Fruit fly (Drosophila melanogaster): ENCODE results near the gene ImpE2.

Gene ImpE2

DNA sequence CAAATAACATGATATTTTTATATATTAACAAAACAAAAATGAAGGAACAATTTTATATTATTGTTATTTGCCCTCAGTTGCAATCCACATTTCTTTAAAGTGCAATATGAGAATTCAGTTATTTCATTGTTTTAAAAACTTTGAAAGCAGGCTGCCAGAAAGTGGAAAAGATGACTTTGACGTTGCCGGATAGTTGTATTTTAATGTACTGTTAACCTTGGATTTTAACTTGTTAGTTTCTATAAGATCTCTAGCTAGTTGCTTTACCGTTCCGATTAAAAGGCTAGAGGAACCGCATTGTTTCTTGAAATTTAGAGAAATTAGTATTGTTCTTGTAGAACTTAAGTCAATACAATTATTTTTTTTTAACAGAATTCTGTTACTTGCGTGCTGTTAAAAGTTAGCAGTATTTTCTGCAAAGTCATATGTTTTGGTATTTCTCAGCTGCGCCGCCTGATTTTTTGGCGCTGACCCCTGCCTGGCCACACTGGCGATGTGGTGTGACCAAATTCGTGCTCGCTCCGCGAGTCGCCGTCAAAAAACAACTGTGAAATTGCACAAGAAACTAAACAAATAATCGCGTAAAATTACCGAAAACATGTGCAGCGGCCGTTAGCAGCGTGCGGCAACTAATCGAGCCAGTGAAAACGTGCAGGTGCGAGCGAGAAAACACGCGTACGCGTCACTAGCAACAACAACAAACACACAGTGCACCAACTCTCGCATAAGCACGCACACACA, 3.0 kb upstream of the ImpE2 start, which contains the start of gene Eip63E (continued):
- TF ChIP-seq CG3163 (GFP tag; optimal IDR thresholded peaks at IDR 0.05) (no peak), Dref (GFP tag; IDR thresholded peaks at IDR 0.05) (no peak), CG6654 (GFP tag; optimal IDR thresholded peaks at IDR 0.05) (no peak), Chrac-16 (GFP tag; optimal IDR thresholded peaks at IDR 0.05) (no peak), fd102C (GFP tag; optimal IDR thresholded peaks at IDR 0.05) (no peak), CG10366 (GFP tag; IDR thresholded peaks at IDR 0.05) (no peak), ewg (GFP tag; optimal IDR thresholded peaks at IDR 0.05) (no peak), CG3838 (GFP tag; optimal IDR thresholded peaks at IDR 0.05) (no peak), sug (tag; optimal IDR thresholded peaks at IDR 0.05) (peak; percentile 24), sens-2 (GFP tag; IDR thresholded peaks at IDR 0.05) (no peak), CG16779 (GFP tag; IDR thresholded peaks at IDR 0.05) (no peak), Hey (tag; optimal IDR thresholded peaks at IDR 0.05) (no peak), salm (tag; optimal IDR thresholded peaks at IDR 0.05) (no peak), CG6683 (GFP tag; optimal IDR thresholded peaks at IDR 0.05) (no peak), her (GFP tag; optimal IDR thresholded peaks at IDR 0.05) (no peak), CG10209 (GFP tag; optimal IDR thresholded peaks at IDR 0.05) (no peak), CG4617 (GFP tag; optimal IDR thresholded peaks at IDR 0.05; ENCODE audit: borderline replicate concordance) (peak; percentile 87), ranshi (GFP tag; IDR thresholded peaks at IDR 0.05) (peak; percentile 11; the same call in 1 of the 2 replicates), Adf1 (GFP tag; IDR thresholded peaks at IDR 0.05) (peak; percentile 61), CG14667 (GFP tag; IDR thresholded peaks at IDR 0.05) (no peak), Hr39 (optimal IDR thresholded peaks at IDR 0.05) (no peak), BEAF-32 (GFP tag; optimal IDR thresholded peaks at IDR 0.05) (peak; percentile 28), mld (GFP tag; IDR thresholded peaks at IDR 0.05; ENCODE audit: partially characterized antibody) (no peak), Dfd (GFP tag; optimal IDR thresholded peaks at IDR 0.05) (no peak), chn (GFP tag; optimal IDR thresholded peaks at IDR 0.05) (no peak), Doc2 (GFP tag; IDR thresholded peaks at IDR 0.05) (no peak), Doc3 (GFP tag; IDR thresholded peaks at IDR 0.05; ENCODE audit: partially characterized antibody) (no peak), CG8089 (GFP tag; optimal IDR thresholded peaks at IDR 0.05) (no peak), CG4707 (GFP tag; optimal IDR thresholded peaks at IDR 0.05) (no peak), gem (tag; optimal IDR thresholded peaks at IDR 0.05) (peak; percentile 13), CG32767 (GFP tag; IDR thresholded peaks at IDR 0.05) (no peak), knrl (GFP tag; IDR thresholded peaks at IDR 0.05; ENCODE audit: partially characterized antibody) (peak; percentile 51; the same call in 1 of the 3 replicates), sisA (GFP tag; IDR thresholded peaks at IDR 0.05) (no peak), Usf (GFP tag; optimal IDR thresholded peaks at IDR 0.05) (no peak), CG13424 (tag; optimal IDR thresholded peaks at IDR 0.05) (no peak), jumu (GFP tag; optimal IDR thresholded peaks at IDR 0.05) (no peak), grau (tag; optimal IDR thresholded peaks at IDR 0.05) (peak; percentile 12), CG7372 (GFP tag; IDR thresholded peaks at IDR 0.05) (no peak), CG8388 (GFP tag; optimal IDR thresholded peaks at IDR 0.05) (no peak), vfl (GFP tag; optimal IDR thresholded peaks at IDR 0.05) (no peak), CG2875 (GFP tag; optimal IDR thresholded peaks at IDR 0.05) (no peak), CG11560 (tag; IDR thresholded peaks at IDR 0.05) (no peak), CG12219 (GFP tag; optimal IDR thresholded peaks at IDR 0.05) (peak; percentile 1), CG12299 (tag; optimal IDR thresholded peaks at IDR 0.05) (no peak), CG4854 (GFP tag; optimal IDR thresholded peaks at IDR 0.05) (no peak), eyg (GFP tag; optimal IDR thresholded peaks at IDR 0.05) (no peak), danr (GFP tag; IDR thresholded peaks at IDR 0.05) (no peak), zfh2 (GFP tag; optimal IDR thresholded peaks at IDR 0.05) (no peak), CG13775 (GFP tag; optimal IDR thresholded peaks at IDR 0.05) (no peak), CG10543 (GFP tag; optimal IDR thresholded peaks at IDR 0.05) (no peak)

Measured in whole organism, embryonic.